Worm (Caenorhabditis elegans) whole organism, midembryonic: ENCODE data around the gene F55C9.14.
"Not testable (repeated sequence)": the region's sequence is repeated elsewhere in the genome, so short reads cannot be mapped to it uniquely, and the experiment has no call there.

Experiments used
- T22C8.4 ChIP-seq: fragments of 200-800 bp; sonication (Bioruptor generic); IDR thresholded peaks from 2 replicates; pipeline ENCODE4 v1.3.6; 2022; ENCODE audit warnings: missing genetic modification characterization, missing compliant biosample characterization
- cog-1 ChIP-seq: sonication (generic microtip); optimal IDR thresholded peaks from 2 replicates; lab custom pipeline; 2016; ENCODE audit warnings: missing genetic modification characterization, missing compliant biosample characterization
- flt-1 ChIP-seq: fragments of 200-800 bp; sonication (Bioruptor generic); IDR thresholded peaks from 2 replicates; pipeline ENCODE4 v1.3.6; 2022; ENCODE audit warnings: missing genetic modification characterization, missing compliant biosample characterization
- klf-2 ChIP-seq: fragments of 200-800 bp; sonication (Bioruptor generic); conservative IDR thresholded peaks from 2 replicates; pipeline ENCODE4 v1.3.6; 2022; ENCODE audit warnings: missing genetic modification reagents, missing genetic modification characterization, missing compliant biosample characterization
- med-1 ChIP-seq: sonication (generic microtip); optimal IDR thresholded peaks from 2 replicates; lab custom pipeline; 2017; ENCODE audit warnings: missing genetic modification characterization, mild to moderate bottlenecking, missing compliant biosample characterization, antibody characterized with exemption, missing genetic modification reagents; ENCODE audit not compliant: insufficient read depth
- ref-1 ChIP-seq: fragments of 200-800 bp; sonication (Bioruptor generic); conservative IDR thresholded peaks from 2 replicates; pipeline ENCODE4 v1.3.6; 2022; ENCODE audit warnings: missing genetic modification reagents, missing genetic modification characterization, missing compliant biosample characterization
- tab-1 ChIP-seq: fragments of 200-800 bp; sonication (Bioruptor generic); IDR thresholded peaks from 2 replicates; pipeline ENCODE4 v1.3.6; 2022; ENCODE audit warnings: missing genetic modification characterization, missing compliant biosample characterization
- ztf-23 ChIP-seq: fragments of 200-800 bp; sonication (Bioruptor generic); IDR thresholded peaks from 2 replicates; pipeline ENCODE4 v1.3.6; 2022; ENCODE audit warnings: missing genetic modification reagents, missing genetic modification characterization, missing compliant biosample characterization
- ztf-29 ChIP-seq: fragments of 200-800 bp; sonication (Bioruptor generic); IDR thresholded peaks from 2 replicates; pipeline ENCODE4 v1.3.6; 2022; ENCODE audit warnings: missing genetic modification reagents, missing genetic modification characterization, missing compliant biosample characterization

Gene F55C9.14

ce11 chrV:19299262-19299661 is at the start of gene F55C9.14:
F55C9.14 (plus strand) TSS chrV:19299562.
- TF ChIP-seq med-1 (GFP tag; lab: Kevin White, UChicago) (no peak), klf-2 (no peak), T22C8.4 (GFP tag; lab: Robert Waterston, UW) (no peak), tab-1 (GFP tag; lab: Robert Waterston, UW) (no peak), cog-1 (tag; lab: Kevin White, UChicago) (no peak), ztf-23 (GFP tag; lab: Robert Waterston, UW) (no peak), ref-1 (GFP tag; lab: Robert Waterston, UW) (no peak), flt-1 (GFP tag; lab: Robert Waterston, UW) (no peak), ztf-29 (GFP tag; lab: Robert Waterston, UW) (no peak)

- TF ChIP-seq ztf-29 (GFP tag; lab: Robert Waterston, UW) (no peak), klf-2 (no peak), flt-1 (GFP tag; lab: Robert Waterston, UW) (no peak), ref-1 (GFP tag; lab: Robert Waterston, UW) (no peak), med-1 (GFP tag; lab: Kevin White, UChicago) (no peak), tab-1 (GFP tag; lab: Robert Waterston, UW) (no peak), ztf-23 (GFP tag; lab: Robert Waterston, UW) (no peak), cog-1 (tag; lab: Kevin White, UChicago) (no peak)
Measured at ce11 chrV:19250983-19251382, 48.4 kb upstream of the F55C9.14 start, which contains the start of gene str-81. str-81 (minus strand) TSS chrV:19251083.

- TF ChIP-seq cog-1 (tag; lab: Kevin White, UChicago) (no peak), ref-1 (GFP tag; lab: Robert Waterston, UW) (no peak), ztf-23 (GFP tag; lab: Robert Waterston, UW) (no peak), flt-1 (GFP tag; lab: Robert Waterston, UW) (no peak), med-1 (GFP tag; lab: Kevin White, UChicago) (no peak), klf-2 (no peak), tab-1 (GFP tag; lab: Robert Waterston, UW) (no peak), ztf-29 (GFP tag; lab: Robert Waterston, UW) (no peak), T22C8.4 (GFP tag; lab: Robert Waterston, UW) (no peak)
Measured at ce11 chrV:19251844-19252243, 47.5 kb upstream of the F55C9.14 start, which contains the start of gene F21D9.11. F21D9.11 (plus strand) TSS chrV:19252144.

ce11 chrV:19253520-19253919 is 45.8 kb upstream of the F55C9.14 start, which contains the start of gene F21D9.4:
F21D9.4 (plus strand) TSS chrV:19253820.
- no peak for TF ChIP-seq T22C8.4 (GFP tag; lab: Robert Waterston, UW)
- no peak for TF ChIP-seq ztf-29 (GFP tag; lab: Robert Waterston, UW)
- TF ChIP-seq klf-2: no peak

ce11 chrV:19257653-19258052 is 41.7 kb upstream of the F55C9.14 start, which contains the start of gene F21D9.3:
F21D9.3 (minus strand) TSS chrV:19257753.
- TF ChIP-seq flt-1 (GFP tag; lab: Robert Waterston, UW) (no peak), med-1 (GFP tag; lab: Kevin White, UChicago) (no peak), ref-1 (GFP tag; lab: Robert Waterston, UW) (no peak), klf-2 (no peak)

ce11 chrV:19259403-19259802 is 40.0 kb upstream of the F55C9.14 start:
- TF ChIP-seq ztf-29 (GFP tag; lab: Robert Waterston, UW) (no peak), T22C8.4 (GFP tag; lab: Robert Waterston, UW) (no peak), ztf-23 (GFP tag; lab: Robert Waterston, UW) (no peak), klf-2 (no peak), flt-1 (GFP tag; lab: Robert Waterston, UW) (no peak), med-1 (GFP tag; lab: Kevin White, UChicago) (no peak), ref-1 (GFP tag; lab: Robert Waterston, UW) (no peak), cog-1 (tag; lab: Kevin White, UChicago) (no peak), tab-1 (GFP tag; lab: Robert Waterston, UW) (no peak)

- TF ChIP-seq T22C8.4 (GFP tag; lab: Robert Waterston, UW) (no peak), ref-1 (GFP tag; lab: Robert Waterston, UW) (no peak), tab-1 (GFP tag; lab: Robert Waterston, UW) (no peak), ztf-29 (GFP tag; lab: Robert Waterston, UW) (no peak), klf-2 (no peak), flt-1 (GFP tag; lab: Robert Waterston, UW) (no peak), ztf-23 (GFP tag; lab: Robert Waterston, UW) (no peak), cog-1 (tag; lab: Kevin White, UChicago) (no peak), med-1 (GFP tag; lab: Kevin White, UChicago) (no peak)
Measured at ce11 chrV:19260686-19261085, 38.7 kb upstream of the F55C9.14 start.

- no peak for TF ChIP-seq tab-1 (GFP tag; lab: Robert Waterston, UW)
- no peak for TF ChIP-seq klf-2
- no peak for TF ChIP-seq cog-1 (tag; lab: Kevin White, UChicago)
- TF ChIP-seq ztf-29 (GFP tag; lab: Robert Waterston, UW): no peak
- TF ChIP-seq ztf-23 (GFP tag; lab: Robert Waterston, UW): no peak
- TF ChIP-seq med-1 (GFP tag; lab: Kevin White, UChicago): no peak
- no peak for TF ChIP-seq T22C8.4 (GFP tag; lab: Robert Waterston, UW)
- TF ChIP-seq flt-1 (GFP tag; lab: Robert Waterston, UW): no peak
- TF ChIP-seq ref-1 (GFP tag; lab: Robert Waterston, UW): no peak
Measured at ce11 chrV:19262349-19262748, 37.0 kb upstream of the F55C9.14 start, which contains the start of gene F21D9.2. F21D9.2 (minus strand) TSS chrV:19262449.

- TF ChIP-seq med-1 (GFP tag; lab: Kevin White, UChicago); ztf-29 (GFP tag; lab: Robert Waterston, UW); tab-1 (GFP tag; lab: Robert Waterston, UW): not testable (repeated sequence)
Measured at ce11 chrV:19264148-19264547, 35.2 kb upstream of the F55C9.14 start, which contains the start of gene F21D9.1. F21D9.1 (plus strand) TSS chrV:19264448.
